Fruit fly (Drosophila melanogaster): ENCODE measurements around the gene wit.

DNA sequence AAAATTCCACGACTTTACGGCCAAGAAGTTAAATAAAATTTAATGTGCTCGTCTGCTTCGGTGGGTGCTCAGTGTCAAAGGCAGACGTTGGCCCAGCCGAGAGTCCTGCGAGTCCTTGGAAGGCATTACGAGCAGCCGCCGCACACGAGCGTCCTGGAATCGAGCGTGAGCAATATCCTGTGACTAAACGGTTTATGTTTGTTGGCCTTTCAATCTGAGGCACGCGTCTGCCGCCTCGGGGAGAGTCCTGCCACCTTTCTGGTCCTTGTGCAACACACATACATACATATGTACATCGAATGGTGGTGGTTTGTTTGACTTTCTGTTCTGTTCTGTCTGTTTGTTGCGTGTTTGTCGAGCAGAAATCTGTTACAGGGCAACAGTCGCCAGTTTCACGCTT, 11.9 kb upstream of the wit start:
- TF ChIP-seq CG8301 (tag; optimal IDR thresholded peaks at IDR 0.05) (no peak), EcR (GFP tag; optimal IDR thresholded peaks at IDR 0.05) (no peak), rn (GFP tag; IDR thresholded peaks at IDR 0.05) (no peak), CG12605 (GFP tag; IDR thresholded peaks at IDR 0.05) (no peak)

Data from whole organism, pupa.